Worm (Caenorhabditis elegans) whole organism, young adult: ENCODE measurements around the gene fbxa-197.

ENCODE experiments used
- B0035.1 ChIP-seq: sonication (generic microtip); optimal IDR thresholded peaks from 2 replicates; lab custom pipeline; 2016; ENCODE audit warnings: missing genetic modification characterization, mild to moderate bottlenecking, missing compliant biosample characterization, missing genotype, missing genetic modification reagents
- F37B4.10 ChIP-seq: fragments of 200-800 bp; sonication (Bioruptor generic); IDR thresholded peaks from 2 replicates; pipeline ENCODE4 v1.3.6; 2022; ENCODE audit warnings: missing genetic modification characterization, missing compliant biosample characterization
- F52B5.7 ChIP-seq: sonication (generic microtip); optimal IDR thresholded peaks from 2 replicates; lab custom pipeline; 2016; ENCODE audit warnings: mild to moderate bottlenecking, missing genetic modification characterization, missing compliant biosample characterization
- F57C9.4 ChIP-seq: sonication (generic microtip); optimal IDR thresholded peaks from 2 replicates; lab custom pipeline; 2017; ENCODE audit warnings: mild to moderate bottlenecking, missing genetic modification characterization, missing compliant biosample characterization
- K12H6.12 ChIP-seq: fragments of 200-800 bp; sonication (Bioruptor generic); optimal IDR thresholded peaks from 2 replicates; lab custom pipeline; 2018; ENCODE audit warnings: mild to moderate bottlenecking, missing genetic modification characterization, missing compliant biosample characterization
- Y53F4B.3 ChIP-seq: fragments of 200-800 bp; sonication (Bioruptor generic); IDR thresholded peaks from 2 replicates; pipeline ENCODE4 v1.3.6; 2022; ENCODE audit warnings: missing genetic modification reagents, missing genetic modification characterization, missing compliant biosample characterization
- Y53G8AR.9 ChIP-seq: fragments of 200-800 bp; sonication (Bioruptor generic); conservative IDR thresholded peaks from 2 replicates; pipeline ENCODE4 v1.3.6; 2022; ENCODE audit warnings: missing genetic modification reagents, missing genetic modification characterization, missing compliant biosample characterization
- Y56A3A.18 ChIP-seq: fragments of 200-800 bp; sonication (Bioruptor generic); IDR thresholded peaks from 2 replicates; pipeline ENCODE4 v1.3.6; 2022; ENCODE audit warnings: missing genetic modification reagents, missing genetic modification characterization, missing compliant biosample characterization
- ama-1 ChIP-seq, 3 experiments: fragments of 150-350 bp in 1 of 3; sonication (generic microtip) in 2 of 3; optimal IDR thresholded peaks; 2 replicates each; lab custom pipeline; 2014 to 2018; ENCODE audit warnings: missing biosample characterization in 2 of 3, missing genetic modification characterization in 2 of 3, missing genetic modification reagents in 2 of 3
- aptf-3 ChIP-seq: fragments of 200-800 bp; sonication (Bioruptor generic); IDR thresholded peaks from 2 replicates; pipeline ENCODE4 v1.3.6; 2022; ENCODE audit warnings: missing genetic modification characterization, missing compliant biosample characterization
- atf-7 ChIP-seq: sonication (generic microtip); optimal IDR thresholded peaks from 2 replicates; lab custom pipeline; 2017; ENCODE audit warnings: mild to moderate bottlenecking, missing genetic modification characterization, missing compliant biosample characterization
- athp-1 ChIP-seq: sonication (generic microtip); optimal IDR thresholded peaks from 2 replicates; lab custom pipeline; 2017; ENCODE audit warnings: mild to moderate bottlenecking, missing genetic modification characterization, missing compliant biosample characterization
- bed-1 ChIP-seq: fragments of 200-800 bp; sonication (Bioruptor generic); IDR thresholded peaks from 2 replicates; pipeline ENCODE4 v1.3.6; 2022; ENCODE audit warnings: missing genetic modification reagents, missing genetic modification characterization, missing compliant biosample characterization
- cebp-1 ChIP-seq, 2 experiments: fragments of 200-800 bp in 1 of 2; sonication (Bioruptor generic) in 1 of 2; sonication (generic microtip) in 1 of 2; IDR thresholded peaks in 1 of 2; optimal IDR thresholded peaks in 1 of 2; 2 replicates each; pipeline versions ENCODE4 v1.3.6 to Lab custom; 2017 to 2022; ENCODE audit warnings: missing compliant biosample characterization in 2 of 2, missing genetic modification characterization in 2 of 2, mild to moderate bottlenecking in 1 of 2, missing genetic modification reagents in 1 of 2, moderate library complexity in 1 of 2
- cebp-2 ChIP-seq: fragments of 200-800 bp; sonication (Bioruptor generic); IDR thresholded peaks from 2 replicates; pipeline ENCODE4 v1.3.6; 2022; ENCODE audit warnings: missing genetic modification characterization, missing compliant biosample characterization
- ceh-100 ChIP-seq: fragments of 200-800 bp; sonication (Bioruptor generic); IDR thresholded peaks from 2 replicates; pipeline ENCODE4 v1.3.6; 2022; ENCODE audit warnings: missing genetic modification reagents, missing genetic modification characterization, missing compliant biosample characterization
- ceh-40 ChIP-seq: fragments of 200-800 bp; sonication (Bioruptor generic); IDR thresholded peaks from 2 replicates; pipeline ENCODE4 v1.3.6; 2022; ENCODE audit warnings: missing genetic modification characterization, missing compliant biosample characterization
- ceh-58 ChIP-seq: fragments of 200-800 bp; sonication (Bioruptor generic); IDR thresholded peaks from 2 replicates; pipeline ENCODE4 v1.3.6; 2022; ENCODE audit warnings: missing genetic modification characterization, missing compliant biosample characterization
- dox-1 ChIP-seq: fragments of 200-800 bp; sonication (Bioruptor generic); IDR thresholded peaks from 2 replicates; pipeline ENCODE4 v1.3.6; 2022; ENCODE audit warnings: missing genetic modification reagents, missing genetic modification characterization, missing compliant biosample characterization
- efl-1 ChIP-seq: fragments of 150-350 bp; optimal IDR thresholded peaks from 2 replicates; lab custom pipeline; 2014; ENCODE audit warnings: missing biosample characterization, missing genetic modification reagents, missing genetic modification characterization
- gei-17 ChIP-seq: fragments of 200-800 bp; sonication (Bioruptor generic); optimal IDR thresholded peaks from 2 replicates; lab custom pipeline; 2018; ENCODE audit warnings: mild to moderate bottlenecking, missing genetic modification characterization, missing compliant biosample characterization
- hlh-26 ChIP-seq: fragments of 200-800 bp; sonication (Bioruptor generic); conservative IDR thresholded peaks from 2 replicates; pipeline ENCODE4 v1.3.6; 2022; ENCODE audit warnings: missing genetic modification reagents, missing genetic modification characterization, missing compliant biosample characterization
- hmg-20 ChIP-seq: fragments of 200-800 bp; sonication (Bioruptor generic); IDR thresholded peaks from 2 replicates; pipeline ENCODE4 v1.3.6; 2022; ENCODE audit warnings: missing genetic modification reagents, missing genetic modification characterization, missing compliant biosample characterization
- lin-40 ChIP-seq: sonication (generic microtip); optimal IDR thresholded peaks from 2 replicates; lab custom pipeline; 2016; ENCODE audit warnings: missing genetic modification characterization, mild to moderate bottlenecking, missing compliant biosample characterization, missing genotype, missing genetic modification reagents
- lir-1 ChIP-seq: fragments of 200-800 bp; sonication (Bioruptor generic); conservative IDR thresholded peaks from 2 replicates; pipeline ENCODE4 v1.3.6; 2022; ENCODE audit warnings: missing genetic modification reagents, missing genetic modification characterization, missing compliant biosample characterization
- mes-4 ChIP-seq: sonication (generic microtip); optimal IDR thresholded peaks from 2 replicates; lab custom pipeline; 2016; ENCODE audit warnings: missing genotype, missing genetic modification characterization, missing compliant biosample characterization
- nfya-2 ChIP-seq: fragments of 200-800 bp; sonication (Bioruptor generic); IDR thresholded peaks from 2 replicates; pipeline ENCODE4 v1.3.6; 2022; ENCODE audit warnings: missing genetic modification reagents, missing genetic modification characterization, missing compliant biosample characterization
- nfyb-1 ChIP-seq: fragments of 200-800 bp; sonication (Bioruptor generic); IDR thresholded peaks from 2 replicates; pipeline ENCODE4 v1.3.6; 2022; ENCODE audit warnings: missing genetic modification reagents, missing genetic modification characterization, missing compliant biosample characterization
- nhr-120 ChIP-seq: fragments of 200-800 bp; sonication (Bioruptor generic); IDR thresholded peaks from 2 replicates; pipeline ENCODE4 v1.3.6; 2022; ENCODE audit warnings: missing genetic modification characterization, missing compliant biosample characterization
- nhr-80 ChIP-seq: sonication (generic microtip); optimal IDR thresholded peaks from 2 replicates; lab custom pipeline; 2016; ENCODE audit warnings: missing genetic modification characterization, missing compliant biosample characterization
- nhr-90 ChIP-seq: sonication (generic microtip); optimal IDR thresholded peaks from 2 replicates; lab custom pipeline; 2016; ENCODE audit warnings: missing genotype, mild to moderate bottlenecking, missing genetic modification characterization, missing compliant biosample characterization
- somi-1 ChIP-seq: fragments of 200-800 bp; sonication (Bioruptor generic); optimal IDR thresholded peaks from 2 replicates; lab custom pipeline; 2018; ENCODE audit warnings: mild to moderate bottlenecking, missing genetic modification characterization, missing compliant biosample characterization
- tlf-1 ChIP-seq: fragments of 200-800 bp; sonication (Bioruptor generic); optimal IDR thresholded peaks from 2 replicates; lab custom pipeline; 2018; ENCODE audit warnings: mild to moderate bottlenecking, missing genetic modification characterization, missing compliant biosample characterization

Gene fbxa-197

DNA sequence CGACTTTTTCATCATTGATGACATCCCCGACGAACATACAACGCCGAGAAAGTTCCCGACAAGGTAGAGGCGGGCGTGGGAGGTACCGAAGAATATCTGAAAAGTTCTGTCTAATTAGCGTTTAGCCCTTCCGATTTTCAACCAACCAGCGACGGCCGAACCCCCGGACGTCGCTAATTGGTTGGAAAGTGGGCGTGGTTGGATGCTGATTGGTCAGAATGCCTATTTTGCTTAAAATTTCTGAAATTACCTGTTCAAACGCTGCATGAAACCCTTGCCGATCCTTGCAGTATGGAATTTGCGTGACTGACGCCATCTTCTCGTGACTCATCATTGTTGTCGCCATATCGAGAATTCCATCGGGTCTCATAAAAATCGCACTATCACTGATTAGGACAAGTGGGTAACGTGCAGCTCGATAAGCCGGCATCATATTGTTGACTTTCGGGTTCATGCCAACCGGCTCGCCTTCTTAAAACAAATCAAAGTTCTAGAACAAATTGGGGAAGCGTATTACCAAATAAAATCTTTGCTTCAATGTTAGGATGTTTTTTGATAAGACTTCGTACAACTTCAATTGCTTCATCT lies 20.3 kb downstream of the fbxa-197 start (continued):
- TF ChIP-seq dox-1 (GFP tag; lab: Robert Waterston, UW) (peak; percentile 32; the same call in 1 of the 2 replicates), nhr-80 (tag; lab: Kevin White, UChicago) (peak; percentile 72), cebp-2 (GFP tag; lab: Robert Waterston, UW) (no peak)

- TF ChIP-seq nfya-2 (GFP tag; lab: Robert Waterston, UW): no peak
Observed at ce11 chrV:15888751-15889150, 21.3 kb downstream of the fbxa-197 start, which contains the start of gene cgt-1. Gene cgt-1 (minus strand): TSS chrV:15888851.

DNA sequence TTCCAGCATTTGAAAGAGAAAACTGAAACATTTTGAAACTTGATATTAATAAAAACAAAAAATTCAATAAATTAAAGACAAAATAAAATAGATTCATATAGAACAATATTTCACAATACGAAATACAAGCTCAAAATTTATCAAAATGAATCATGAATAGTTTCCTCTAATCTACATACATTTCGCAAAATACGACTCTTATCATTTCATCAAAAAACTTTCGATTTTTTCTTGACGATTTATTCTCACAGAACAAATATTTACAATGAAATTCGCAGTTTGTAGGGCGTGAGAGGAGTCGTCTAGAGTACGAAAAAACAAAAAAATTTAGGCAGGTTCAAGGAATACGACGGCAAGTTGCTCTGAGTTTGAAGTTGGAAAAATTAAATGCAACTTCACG lies 22.6 kb downstream of the fbxa-197 start:
- TF ChIP-seq cebp-1 (GFP tag; IDR thresholded peaks at IDR 0.05; lab: Robert Waterston, UW) (no peak), cebp-1 (tag; optimal IDR thresholded peaks at IDR 0.05; lab: Kevin White, UChicago) (peak; percentile 28), ama-1 (optimal IDR thresholded peaks at IDR 0.05; lab: Kevin White, UChicago) (no peak), ama-1 (GFP tag; optimal IDR thresholded peaks at IDR 0.05; lab: Kevin White, UChicago) (no peak), nhr-80 (tag; lab: Kevin White, UChicago) (peak; percentile 31), lin-40 (tag; lab: Kevin White, UChicago) (no peak), Y53F4B.3 (no peak)

DNA sequence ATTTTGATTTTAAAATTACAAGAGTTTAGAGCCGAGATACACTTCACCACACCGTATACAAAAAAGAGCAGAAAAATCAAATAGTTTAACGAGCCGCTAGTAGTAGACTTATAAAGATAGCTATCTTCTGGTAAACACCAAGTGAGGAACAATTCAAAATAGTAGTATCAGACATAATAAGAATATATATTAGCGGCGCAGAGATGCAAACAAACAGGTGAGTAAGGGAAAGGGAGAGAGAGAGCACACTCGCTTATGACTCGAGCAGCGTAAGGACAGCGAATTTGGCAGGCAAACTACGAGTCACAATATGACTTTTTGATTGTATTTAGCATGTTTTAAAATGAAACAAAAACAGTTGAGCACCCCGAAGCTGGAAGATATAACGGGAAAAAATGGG lies 23.8 kb downstream of the fbxa-197 start:
- peak; percentile 74 for TF ChIP-seq nhr-80 (tag; lab: Kevin White, UChicago)
- no peak for TF ChIP-seq ceh-100 (GFP tag; lab: Robert Waterston, UW)
- no peak for TF ChIP-seq F52B5.7 (tag; lab: Kevin White, UChicago)

DNA sequence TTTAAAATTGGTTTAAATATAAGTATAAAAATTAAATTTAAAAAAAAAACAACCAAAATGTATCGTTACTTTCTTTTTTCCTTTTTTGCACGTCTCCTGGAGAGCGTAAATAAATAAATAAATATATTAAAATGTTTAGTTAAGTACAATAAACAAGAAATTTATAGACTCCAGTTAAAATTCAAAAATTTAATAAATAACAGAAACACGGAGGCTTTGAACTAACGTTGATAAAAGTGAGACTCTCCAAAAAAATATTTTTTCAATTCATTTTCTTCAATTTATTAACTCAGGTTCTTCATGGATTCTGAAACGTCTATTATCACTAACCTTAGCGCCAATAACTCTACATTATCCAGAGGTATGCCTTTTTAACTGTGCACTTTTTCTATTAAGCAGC lies 24.3 kb downstream of the fbxa-197 start, which contains the start of gene T06C12.12:
Gene T06C12.12 (plus strand): TSS at position 301 of the 400 bp plus-strand sequence.
- TF ChIP-seq ceh-58 (no peak), hmg-20 (no peak), mes-4 (tag; lab: Kevin White, UChicago) (no peak), efl-1 (GFP tag; lab: Kevin White, UChicago) (no peak)

DNA sequence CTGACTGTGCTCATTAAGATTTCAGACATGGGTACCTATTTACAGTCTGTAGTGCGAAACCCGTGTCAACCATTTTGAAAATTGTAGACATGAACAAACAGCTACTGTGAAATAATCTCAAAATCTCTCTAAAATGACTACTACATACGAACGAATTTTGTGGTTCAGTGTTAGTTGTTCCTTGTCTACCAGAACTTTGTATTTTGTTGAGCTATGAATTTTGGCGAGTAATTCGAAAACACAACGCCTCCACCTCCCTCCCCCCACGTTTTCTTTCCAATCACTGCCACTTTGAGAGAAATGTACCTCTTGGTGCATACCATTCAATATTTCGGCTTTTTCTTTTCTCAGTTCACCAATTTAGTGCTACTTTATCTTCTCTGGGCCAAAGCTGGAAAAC lies 25.2 kb downstream of the fbxa-197 start, which contains the start of gene T06C12.11:
Gene T06C12.11 (plus strand): TSS at position 301 of the 400 bp plus-strand sequence.
- TF ChIP-seq nhr-90 (tag; lab: Kevin White, UChicago) (no peak), efl-1 (GFP tag; lab: Kevin White, UChicago) (no peak), F57C9.4 (tag; lab: Kevin White, UChicago) (no peak), Y56A3A.18 (GFP tag; lab: Robert Waterston, UW) (no peak)

DNA sequence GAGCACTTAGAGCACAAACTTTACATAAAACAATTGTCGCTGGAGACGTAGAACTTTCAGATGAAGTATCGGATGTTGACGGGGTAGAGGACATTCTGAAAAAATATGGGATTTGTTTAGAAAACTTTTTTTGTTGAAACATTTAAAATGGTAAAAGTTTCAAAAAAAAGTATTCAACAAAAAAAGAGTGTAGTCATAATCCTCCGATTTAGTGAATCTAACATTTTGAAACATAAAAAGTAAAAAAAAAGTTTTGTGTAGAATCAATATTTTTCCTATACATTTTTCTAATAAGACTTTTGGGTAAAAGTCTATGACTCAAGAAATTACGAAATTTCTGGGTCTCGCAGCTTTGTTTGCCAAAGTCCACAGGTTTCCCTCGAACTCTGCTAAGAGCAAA lies 29.2 kb downstream of the fbxa-197 start, which contains the start of gene nhr-213:
Gene nhr-213 (minus strand): TSS at position 101 of the 400 bp plus-strand sequence.
- no peak for TF ChIP-seq B0035.1 (tag; lab: Kevin White, UChicago)
- no peak for TF ChIP-seq nhr-120 (GFP tag; lab: Robert Waterston, UW)
- TF ChIP-seq somi-1 (GFP tag; lab: Kevin White, UChicago): no peak
- no peak for TF ChIP-seq lir-1 (GFP tag; lab: Robert Waterston, UW)
- TF ChIP-seq athp-1: no peak
- no peak for TF ChIP-seq gei-17

- TF ChIP-seq tlf-1 (GFP tag; lab: Kevin White, UChicago) (no peak), nfyb-1 (GFP tag; lab: Robert Waterston, UW) (no peak), bed-1 (GFP tag; lab: Robert Waterston, UW) (no peak), Y53G8AR.9 (GFP tag; lab: Robert Waterston, UW) (no peak), K12H6.12 (tag; lab: Kevin White, UChicago) (no peak), F37B4.10 (GFP tag; lab: Robert Waterston, UW) (no peak), ceh-40 (GFP tag; lab: Robert Waterston, UW) (no peak), atf-7 (tag; lab: Kevin White, UChicago) (no peak), hlh-26 (no peak), aptf-3 (GFP tag; lab: Robert Waterston, UW) (no peak)
- TF ChIP-seq, all 124 proteins: peak for 0
Observed at ce11 chrV:15897696-15898095, 30.2 kb downstream of the fbxa-197 start, which contains the start of gene str-60. Gene str-60 (plus strand): TSS chrV:15897996.
